Worm (Caenorhabditis elegans) whole organism, L1 larva: ENCODE measurements around the gene ceh-86.

ENCODE experiments used
- ceh-88 ChIP-seq: fragments of 200-800 bp; sonication (Bioruptor generic); IDR thresholded peaks from 2 replicates; pipeline ENCODE4 v1.3.6; 2022; ENCODE audit warnings: missing genetic modification characterization, missing compliant biosample characterization
- fos-1 ChIP-seq: fragments of 150-350 bp; optimal IDR thresholded peaks from 2 replicates; lab custom pipeline; 2014; ENCODE audit warnings: missing biosample characterization, missing genetic modification characterization
- grh-1 ChIP-seq: fragments of 200-800 bp; sonication (Bioruptor generic); IDR thresholded peaks from 2 replicates; pipeline ENCODE4 v1.3.6; 2022; ENCODE audit warnings: missing genetic modification reagents, missing genetic modification characterization, missing compliant biosample characterization
- jun-1 ChIP-seq: fragments of 150-350 bp; optimal IDR thresholded peaks from 2 replicates; lab custom pipeline; 2014; ENCODE audit warnings: missing biosample characterization, missing genetic modification reagents, missing genetic modification characterization
- lsy-2 ChIP-seq, 2 experiments: fragments of 150-350 bp; optimal IDR thresholded peaks; 2 replicates each; lab custom pipeline; 2014; ENCODE audit warnings: missing biosample characterization in 2 of 2, missing genetic modification characterization in 2 of 2
- mep-1 ChIP-seq: fragments of 150-350 bp; optimal IDR thresholded peaks from 2 replicates; lab custom pipeline; 2014; ENCODE audit warnings: missing biosample characterization, missing genetic modification characterization
- nhr-11 ChIP-seq: fragments of 150-350 bp; optimal IDR thresholded peaks from 2 replicates; lab custom pipeline; 2014; ENCODE audit warnings: missing biosample characterization, missing genetic modification characterization
- nhr-84 ChIP-seq: sonication (generic microtip); optimal IDR thresholded peaks from 2 replicates; lab custom pipeline; 2017; ENCODE audit warnings: missing biosample characterization, missing genetic modification characterization
- unc-62 ChIP-seq: fragments of 150-350 bp; optimal IDR thresholded peaks from 2 replicates; lab custom pipeline; 2014; ENCODE audit warnings: missing biosample characterization, missing genetic modification reagents, missing genetic modification characterization
- zag-1 ChIP-seq: fragments of 150-350 bp; optimal IDR thresholded peaks from 2 replicates; lab custom pipeline; 2014; ENCODE audit warnings: missing biosample characterization, missing genetic modification characterization
- ztf-4 ChIP-seq: fragments of 150-350 bp; optimal IDR thresholded peaks from 2 replicates; lab custom pipeline; 2014; ENCODE audit warnings: missing biosample characterization, missing genetic modification characterization

- no peak for TF ChIP-seq mep-1
- TF ChIP-seq grh-1: no peak
- no peak for TF ChIP-seq jun-1 (tag; lab: Kevin White, UChicago)
- TF ChIP-seq fos-1: no peak
- TF ChIP-seq nhr-11 (tag; lab: Kevin White, UChicago): no peak
- TF ChIP-seq nhr-84 (tag; lab: Kevin White, UChicago): no peak
- TF ChIP-seq ztf-4 (tag; lab: Kevin White, UChicago): no peak
- TF ChIP-seq ceh-88 (GFP tag; lab: Robert Waterston, UW): no peak
- no peak for TF ChIP-seq unc-62 (GFP tag; lab: Kevin White, UChicago)
- TF ChIP-seq zag-1 (tag; lab: Kevin White, UChicago): no peak
- TF ChIP-seq lsy-2 (tag; optimal IDR thresholded peaks at IDR 0.05; lab: Kevin White, UChicago): no peak
Observed at ce11 chrII:2456973-2457372, 25.1 kb upstream of the ceh-86 start.
